Fruit fly (Drosophila melanogaster): ENCODE data around the gene GstZ1.

dm6 chr3R:9441996-9442395, 14.3 kb downstream of the GstZ1 start:
- TF ChIP-seq h (optimal IDR thresholded peaks at IDR 0.05) (no peak), Myc (optimal IDR thresholded peaks at IDR 0.05) (no peak), psq (optimal IDR thresholded peaks at IDR 0.05) (no peak), ttk (optimal IDR thresholded peaks at IDR 0.05) (no peak)
